Worm (Caenorhabditis elegans): ENCODE measurements around the gene sssh-1.

sssh-1 gene

ce11 chrX:14875668-14876067, at the start of gene sssh-1:
Gene sssh-1 (plus strand): TSS chrX:14875968.
- no peak for TF ChIP-seq pqm-1 (tag; optimal IDR thresholded peaks at IDR 0.05)
- no peak for TF ChIP-seq ama-1 (optimal IDR thresholded peaks at IDR 0.05)
- no peak for TF ChIP-seq unc-86 (tag; optimal IDR thresholded peaks at IDR 0.05)
- no peak for TF ChIP-seq nhr-28 (tag; optimal IDR thresholded peaks at IDR 0.05)
- no peak for TF ChIP-seq swsn-7 (tag; optimal IDR thresholded peaks at IDR 0.05)
- no peak for TF ChIP-seq ceh-63 (GFP tag; optimal IDR thresholded peaks at IDR 0.05)
- TF ChIP-seq snu-23 (GFP tag; optimal IDR thresholded peaks at IDR 0.05) = no peak
- no peak for TF ChIP-seq snpc-4 (tag; optimal IDR thresholded peaks at IDR 0.05)
- TF ChIP-seq ceh-90 (tag; optimal IDR thresholded peaks at IDR 0.05) = no peak
- no peak for TF ChIP-seq grh-1 (GFP tag; IDR thresholded peaks at IDR 0.05)
- no peak for TF ChIP-seq tlp-1 (tag; optimal IDR thresholded peaks at IDR 0.05)
- TF ChIP-seq C16A3.4 (tag; optimal IDR thresholded peaks at IDR 0.05) = no peak
- no peak for TF ChIP-seq sox-4 (tag; optimal IDR thresholded peaks at IDR 0.05)
- TF ChIP-seq nhr-77 (tag; optimal IDR thresholded peaks at IDR 0.05) = no peak
- TF ChIP-seq nhr-85 (tag) = no peak
- no peak for TF ChIP-seq nhr-237 (tag; optimal IDR thresholded peaks at IDR 0.05)

DNA sequence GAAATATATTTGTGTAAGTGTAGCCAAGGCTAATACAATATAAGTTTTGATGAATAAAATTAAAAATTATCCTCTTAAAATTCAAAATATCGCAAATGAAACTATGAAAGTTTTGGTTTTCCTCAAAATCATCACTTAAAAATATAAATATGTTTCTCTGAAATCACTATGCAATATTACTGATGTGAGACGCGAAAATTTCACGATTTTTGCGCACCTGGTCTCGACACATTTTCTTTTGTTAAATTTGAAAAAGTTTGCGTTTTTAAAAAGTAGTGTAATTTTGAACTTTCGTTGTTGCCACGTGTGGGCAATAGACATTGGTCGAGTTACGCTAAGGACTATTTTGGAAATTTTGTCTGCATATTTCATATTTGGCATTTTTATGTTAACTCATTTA, 47.0 kb upstream of the sssh-1 start:
- TF ChIP-seq dsc-1 (tag; optimal IDR thresholded peaks at IDR 0.05) (no peak), lin-14 (GFP tag; optimal IDR thresholded peaks at IDR 0.05) (no peak), nhr-237 (tag; optimal IDR thresholded peaks at IDR 0.05) (no peak), vab-15 (tag; optimal IDR thresholded peaks at IDR 0.05) (no peak), snu-23 (GFP tag; optimal IDR thresholded peaks at IDR 0.05) (no peak), ceh-8 (GFP tag; optimal IDR thresholded peaks at IDR 0.05) (no peak), mab-9 (GFP tag; IDR thresholded peaks at IDR 0.05) (no peak), aha-1 (tag; optimal IDR thresholded peaks at IDR 0.05) (no peak), ztf-11 (tag; optimal IDR thresholded peaks at IDR 0.05) (no peak), blmp-1 (tag; optimal IDR thresholded peaks at IDR 0.05) (no peak), unc-130 (tag; optimal IDR thresholded peaks at IDR 0.05) (no peak), nhr-77 (tag; optimal IDR thresholded peaks at IDR 0.05) (no peak), lin-35 (GFP tag; optimal IDR thresholded peaks at IDR 0.05) (no peak)

- no peak for TF ChIP-seq lin-39 (tag; optimal IDR thresholded peaks at IDR 0.05)
- no peak for TF ChIP-seq pqm-1 (tag; optimal IDR thresholded peaks at IDR 0.05)
- no peak for TF ChIP-seq nhr-12 (tag; optimal IDR thresholded peaks at IDR 0.05)
- no peak for TF ChIP-seq ceh-8 (GFP tag; optimal IDR thresholded peaks at IDR 0.05)
- no peak for TF ChIP-seq isw-1 (GFP tag; IDR thresholded peaks at IDR 0.05)
- peak; percentile 13 for TF ChIP-seq egl-13 (tag; optimal IDR thresholded peaks at IDR 0.05)
These were observed 44.2 kb upstream of the sssh-1 start, which contains the start of gene dpf-2 for ce11 chrX:14831531-14831930. Gene dpf-2 (plus strand): TSS chrX:14831831.

- no peak for TF ChIP-seq lin-39 (tag; optimal IDR thresholded peaks at IDR 0.05)
- no peak for TF ChIP-seq zip-4 (GFP tag; optimal IDR thresholded peaks at IDR 0.05)
- TF ChIP-seq dsc-1 (tag; optimal IDR thresholded peaks at IDR 0.05) = no peak
- no peak for TF ChIP-seq unc-130 (tag; optimal IDR thresholded peaks at IDR 0.05)
- no peak for TF ChIP-seq nhr-237 (tag; optimal IDR thresholded peaks at IDR 0.05)
- peak; percentile 42 for TF ChIP-seq nhr-47 (tag; optimal IDR thresholded peaks at IDR 0.05)
- TF ChIP-seq aha-1 (tag; optimal IDR thresholded peaks at IDR 0.05) = no peak
- TF ChIP-seq sptf-1 (tag; optimal IDR thresholded peaks at IDR 0.05) = no peak
- no peak for TF ChIP-seq fkh-4 (tag; optimal IDR thresholded peaks at IDR 0.05; ENCODE audit: borderline replicate concordance)
- TF ChIP-seq mef-2 (tag; optimal IDR thresholded peaks at IDR 0.05) = no peak
- TF ChIP-seq nhr-77 (tag; optimal IDR thresholded peaks at IDR 0.05) = no peak
- TF ChIP-seq isw-1 (GFP tag; IDR thresholded peaks at IDR 0.05) = no peak
- TF ChIP-seq nhr-12 (tag; optimal IDR thresholded peaks at IDR 0.05) = no peak
- no peak for TF ChIP-seq lin-35 (GFP tag; optimal IDR thresholded peaks at IDR 0.05)
- no peak for TF ChIP-seq nhr-19 (GFP tag; conservative IDR thresholded peaks at IDR 0.05)
- no peak for TF ChIP-seq lin-13 (GFP tag; optimal IDR thresholded peaks at IDR 0.05)
- peak; percentile 39 for TF ChIP-seq lin-14 (GFP tag; optimal IDR thresholded peaks at IDR 0.05)
- TF ChIP-seq C16A3.4 (tag; optimal IDR thresholded peaks at IDR 0.05) = no peak
- TF ChIP-seq ceh-8 (GFP tag; optimal IDR thresholded peaks at IDR 0.05) = no peak
- no peak for TF ChIP-seq ceh-88 (GFP tag; IDR thresholded peaks at IDR 0.05)
- no peak for TF ChIP-seq dpl-1 (GFP tag; optimal IDR thresholded peaks at IDR 0.05)
- TF ChIP-seq zag-1 (tag; optimal IDR thresholded peaks at IDR 0.05) = no peak
- no peak for TF ChIP-seq C04F5.9 (tag; optimal IDR thresholded peaks at IDR 0.05)
- peak; percentile 73 for TF ChIP-seq unc-86 (tag; optimal IDR thresholded peaks at IDR 0.05)
- no peak for TF ChIP-seq F16B12.6 (tag; optimal IDR thresholded peaks at IDR 0.05)
- TF ChIP-seq fkh-8 (tag; optimal IDR thresholded peaks at IDR 0.05) = peak; percentile 45
- TF ChIP-seq nhr-28 (tag; optimal IDR thresholded peaks at IDR 0.05) = no peak
- no peak for TF ChIP-seq nhr-11 (tag; optimal IDR thresholded peaks at IDR 0.05)
- TF ChIP-seq unc-30 (tag; optimal IDR thresholded peaks at IDR 0.05) = no peak
- TF ChIP-seq nhr-85 (tag) = no peak
- TF ChIP-seq nhr-90 (tag; optimal IDR thresholded peaks at IDR 0.05; ENCODE audit: poor library complexity) = no peak
- no peak for TF ChIP-seq hlh-4 (tag; optimal IDR thresholded peaks at IDR 0.05)
These were observed 37.4 kb upstream of the sssh-1 start for ce11 chrX:14838339-14838738.

Measured in whole organism, L1 larva.